Worm (Caenorhabditis elegans): ENCODE results near the gene lst-6.

lst-6 gene

DNA sequence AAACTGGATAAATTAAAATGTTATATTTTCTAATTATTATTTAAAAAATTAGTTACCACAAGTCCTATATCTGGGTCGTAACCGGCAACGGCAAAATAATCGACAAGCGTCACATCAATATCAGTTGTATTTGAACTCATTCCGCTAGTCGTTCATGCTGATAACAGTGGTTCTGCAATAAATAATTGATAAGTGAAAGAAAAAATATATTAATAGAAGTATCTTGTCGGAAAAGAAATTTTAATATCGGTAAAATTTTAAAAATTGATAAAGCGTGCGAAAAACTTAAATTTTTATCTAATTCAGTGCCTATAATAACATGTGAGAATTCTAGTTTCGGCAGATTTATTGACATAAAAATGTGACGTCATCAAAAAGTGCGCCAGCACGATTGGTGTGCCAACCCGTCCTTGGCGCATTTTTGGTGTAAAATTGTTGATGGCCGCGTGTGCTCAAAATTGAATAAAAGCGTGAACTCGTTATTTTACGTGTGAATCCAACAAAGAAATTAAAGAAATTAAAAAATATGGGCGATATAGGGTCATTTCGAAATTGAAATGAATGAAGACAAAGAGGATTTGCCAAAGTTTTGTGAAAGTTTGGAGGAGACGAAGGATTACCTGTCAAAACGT lies at the start of gene lst-6, which contains the start of gene lst-5:
Gene lst-6, minus strand, starts transcription at position 140 of the 632 bp plus-strand sequence.
Gene lst-5, plus strand, starts transcription at position 544 of the 632 bp plus-strand sequence.
- TF ChIP-seq crh-2 (tag; optimal IDR thresholded peaks at IDR 0.05) (peak; percentile 88), ztf-1 (GFP tag; conservative IDR thresholded peaks at IDR 0.05) (no peak), lin-13 (GFP tag; optimal IDR thresholded peaks at IDR 0.05) (peak; percentile 35), nhr-6 (tag; optimal IDR thresholded peaks at IDR 0.05) (no peak), nhr-25 (tag; optimal IDR thresholded peaks at IDR 0.05) (peak; percentile 65), elt-3 (tag; optimal IDR thresholded peaks at IDR 0.05) (no peak), ceh-82 (tag; optimal IDR thresholded peaks at IDR 0.05) (no peak), nhr-129 (tag; optimal IDR thresholded peaks at IDR 0.05) (peak; percentile 69), blmp-1 (tag; optimal IDR thresholded peaks at IDR 0.05; ENCODE audit: insufficient read depth) (no peak), unc-62 (GFP tag; optimal IDR thresholded peaks at IDR 0.05) (no peak), peb-1 (tag; optimal IDR thresholded peaks at IDR 0.05) (no peak), lin-11 (tag; optimal IDR thresholded peaks at IDR 0.05) (no peak), ama-1 (optimal IDR thresholded peaks at IDR 0.05) (no peak), unc-39 (tag; optimal IDR thresholded peaks at IDR 0.05) (no peak), mbf-1 (tag; optimal IDR thresholded peaks at IDR 0.05) (no peak), unc-55 (GFP tag; optimal IDR thresholded peaks at IDR 0.05) (peak; percentile 65), nhr-237 (tag; optimal IDR thresholded peaks at IDR 0.05) (no peak), snpc-4 (tag; optimal IDR thresholded peaks at IDR 0.05) (no peak), zag-1 (tag; optimal IDR thresholded peaks at IDR 0.05) (no peak), mdl-1 (tag; optimal IDR thresholded peaks at IDR 0.05) (peak in 1 of 2 experiments; percentile 3), nhr-23 (tag; optimal IDR thresholded peaks at IDR 0.05) (no peak), ceh-16 (tag; optimal IDR thresholded peaks at IDR 0.05) (no peak), fos-1 (tag; optimal IDR thresholded peaks at IDR 0.05) (peak; percentile 51), F13H6.1 (tag; optimal IDR thresholded peaks at IDR 0.05) (peak; percentile 60), nhr-21 (tag; optimal IDR thresholded peaks at IDR 0.05) (no peak), sma-9 (GFP tag; optimal IDR thresholded peaks at IDR 0.05) (peak; percentile 36), sma-9 (tag; optimal IDR thresholded peaks at IDR 0.05) (no peak), lsy-2 (tag; optimal IDR thresholded peaks at IDR 0.05) (peak; percentile 60 to 85), skn-1 (tag; optimal IDR thresholded peaks at IDR 0.05) (no peak), ztf-11 (tag; optimal IDR thresholded peaks at IDR 0.05) (no peak), ZK546.5 (tag; optimal IDR thresholded peaks at IDR 0.05) (no peak), nhr-10 (tag; optimal IDR thresholded peaks at IDR 0.05) (no peak), egl-27 (tag; optimal IDR thresholded peaks at IDR 0.05) (peak; percentile 38), sma-3 (GFP tag; optimal IDR thresholded peaks at IDR 0.05) (peak; percentile 14), alr-1 (tag; optimal IDR thresholded peaks at IDR 0.05) (no peak), ztf-4 (tag; optimal IDR thresholded peaks at IDR 0.05) (no peak), lin-39 (tag; optimal IDR thresholded peaks at IDR 0.05) (no peak), elt-1 (tag; optimal IDR thresholded peaks at IDR 0.05) (no peak), nhr-12 (tag; optimal IDR thresholded peaks at IDR 0.05) (no peak), sem-4 (tag; optimal IDR thresholded peaks at IDR 0.05) (no peak), R02D3.7 (tag; optimal IDR thresholded peaks at IDR 0.05) (no peak), aly-2 (tag; optimal IDR thresholded peaks at IDR 0.05) (no peak), Y55F3AM.14 (GFP tag; optimal IDR thresholded peaks at IDR 0.05) (no peak), C34F6.9 (tag; optimal IDR thresholded peaks at IDR 0.05) (peak; percentile 66), nhr-11 (tag; optimal IDR thresholded peaks at IDR 0.05) (no peak), gmeb-1 (tag; optimal IDR thresholded peaks at IDR 0.05) (peak; percentile 57), dmd-4 (tag; optimal IDR thresholded peaks at IDR 0.05) (no peak), nhr-77 (tag; optimal IDR thresholded peaks at IDR 0.05) (no peak), mab-5 (tag; optimal IDR thresholded peaks at IDR 0.05) (peak; percentile 28)

Data from whole organism, L2 larva.